Worm (Caenorhabditis elegans) whole organism, young adult: ENCODE measurements around the gene R09E12.9.

Experiments used
- F23B12.7 ChIP-seq: sonication (generic microtip); optimal IDR thresholded peaks from 2 replicates; lab custom pipeline; 2017; ENCODE audit warnings: missing genetic modification characterization, mild to moderate bottlenecking, missing compliant biosample characterization, antibody characterized with exemption, moderate library complexity; ENCODE audit not compliant: insufficient read depth
- F37B4.10 ChIP-seq: fragments of 200-800 bp; sonication (Bioruptor generic); IDR thresholded peaks from 2 replicates; pipeline ENCODE4 v1.3.6; 2022; ENCODE audit warnings: missing genetic modification characterization, missing compliant biosample characterization
- T07F8.4 ChIP-seq: sonication (generic microtip); optimal IDR thresholded peaks from 2 replicates; lab custom pipeline; 2016; ENCODE audit warnings: mild to moderate bottlenecking, missing genetic modification characterization, moderate library complexity, missing compliant biosample characterization
- T26A5.8 ChIP-seq: sonication (generic microtip); optimal IDR thresholded peaks from 2 replicates; lab custom pipeline; 2016; ENCODE audit warnings: missing genetic modification characterization, missing compliant biosample characterization
- Y53F4B.3 ChIP-seq: fragments of 200-800 bp; sonication (Bioruptor generic); IDR thresholded peaks from 2 replicates; pipeline ENCODE4 v1.3.6; 2022; ENCODE audit warnings: missing genetic modification reagents, missing genetic modification characterization, missing compliant biosample characterization
- Y56A3A.18 ChIP-seq: fragments of 200-800 bp; sonication (Bioruptor generic); IDR thresholded peaks from 2 replicates; pipeline ENCODE4 v1.3.6; 2022; ENCODE audit warnings: missing genetic modification reagents, missing genetic modification characterization, missing compliant biosample characterization
- ZK185.1 ChIP-seq: sonication (generic microtip); optimal IDR thresholded peaks from 2 replicates; lab custom pipeline; 2016; ENCODE audit warnings: mild to moderate bottlenecking, missing genetic modification characterization, missing compliant biosample characterization; ENCODE audit not compliant: poor library complexity, severe bottlenecking
- attf-3 ChIP-seq: fragments of 200-800 bp; sonication (Bioruptor generic); conservative IDR thresholded peaks from 2 replicates; pipeline ENCODE4 v1.3.6; 2022; ENCODE audit warnings: missing genetic modification reagents, missing genetic modification characterization, missing compliant biosample characterization
- attf-5 ChIP-seq: fragments of 200-800 bp; sonication (Bioruptor generic); optimal IDR thresholded peaks from 2 replicates; lab custom pipeline; 2018; ENCODE audit warnings: mild to moderate bottlenecking, missing genetic modification characterization, missing compliant biosample characterization
- cebp-1 ChIP-seq, 2 experiments: fragments of 200-800 bp in 1 of 2; sonication (Bioruptor generic) in 1 of 2; sonication (generic microtip) in 1 of 2; IDR thresholded peaks in 1 of 2; optimal IDR thresholded peaks in 1 of 2; 2 replicates each; pipeline versions ENCODE4 v1.3.6 to Lab custom; 2017 to 2022; ENCODE audit warnings: missing compliant biosample characterization in 2 of 2, missing genetic modification characterization in 2 of 2, mild to moderate bottlenecking in 1 of 2, missing genetic modification reagents in 1 of 2, moderate library complexity in 1 of 2
- ceh-27 ChIP-seq: fragments of 200-800 bp; sonication (Bioruptor generic); optimal IDR thresholded peaks from 2 replicates; lab custom pipeline; 2018; ENCODE audit warnings: mild to moderate bottlenecking, missing genetic modification characterization, moderate library complexity, missing compliant biosample characterization
- ceh-40 ChIP-seq: fragments of 200-800 bp; sonication (Bioruptor generic); IDR thresholded peaks from 2 replicates; pipeline ENCODE4 v1.3.6; 2022; ENCODE audit warnings: missing genetic modification characterization, missing compliant biosample characterization
- ceh-58 ChIP-seq: fragments of 200-800 bp; sonication (Bioruptor generic); IDR thresholded peaks from 2 replicates; pipeline ENCODE4 v1.3.6; 2022; ENCODE audit warnings: missing genetic modification characterization, missing compliant biosample characterization
- ceh-91 ChIP-seq: fragments of 200-800 bp; sonication (Bioruptor generic); IDR thresholded peaks from 2 replicates; pipeline ENCODE4 v1.3.6; 2022; ENCODE audit warnings: missing genetic modification reagents, missing genetic modification characterization, missing compliant biosample characterization
- dox-1 ChIP-seq: fragments of 200-800 bp; sonication (Bioruptor generic); IDR thresholded peaks from 2 replicates; pipeline ENCODE4 v1.3.6; 2022; ENCODE audit warnings: missing genetic modification reagents, missing genetic modification characterization, missing compliant biosample characterization
- dpff-1 ChIP-seq: sonication (generic microtip); optimal IDR thresholded peaks from 2 replicates; lab custom pipeline; 2017; ENCODE audit warnings: mild to moderate bottlenecking, missing genetic modification characterization, missing compliant biosample characterization
- ekl-4 ChIP-seq: fragments of 200-800 bp; sonication (Bioruptor generic); IDR thresholded peaks from 2 replicates; pipeline ENCODE4 v1.3.6; 2022; ENCODE audit warnings: missing genetic modification reagents, missing genetic modification characterization, missing compliant biosample characterization
- ets-4 ChIP-seq: fragments of 200-800 bp; sonication (Bioruptor generic); optimal IDR thresholded peaks from 2 replicates; lab custom pipeline; 2018; ENCODE audit warnings: mild to moderate bottlenecking, missing genetic modification characterization, missing compliant biosample characterization
- fkh-3 ChIP-seq: sonication (generic microtip); optimal IDR thresholded peaks from 2 replicates; lab custom pipeline; 2016; ENCODE audit warnings: mild to moderate bottlenecking, missing genetic modification characterization, missing compliant biosample characterization
- hmg-1.2 ChIP-seq: fragments of 200-800 bp; sonication (Bioruptor generic); IDR thresholded peaks from 2 replicates; pipeline ENCODE4 v1.3.6; 2022; ENCODE audit warnings: missing genetic modification reagents, missing genetic modification characterization, missing compliant biosample characterization
- hmg-20 ChIP-seq: fragments of 200-800 bp; sonication (Bioruptor generic); IDR thresholded peaks from 2 replicates; pipeline ENCODE4 v1.3.6; 2022; ENCODE audit warnings: missing genetic modification reagents, missing genetic modification characterization, missing compliant biosample characterization
- let-526 ChIP-seq: fragments of 200-800 bp; sonication (Bioruptor generic); IDR thresholded peaks from 2 replicates; pipeline ENCODE4 v1.3.6; 2022; ENCODE audit warnings: missing genetic modification reagents, missing genetic modification characterization, missing compliant biosample characterization
- lin-35 ChIP-seq, 3 experiments: fragments of 150-350 bp in 2 of 3; sonication (generic microtip) in 1 of 3; optimal IDR thresholded peaks; 2 replicates each; lab custom pipeline; 2014 to 2018; ENCODE audit warnings: missing biosample characterization in 3 of 3, missing genetic modification characterization in 3 of 3, missing genetic modification reagents in 3 of 3
- lin-40 ChIP-seq: sonication (generic microtip); optimal IDR thresholded peaks from 2 replicates; lab custom pipeline; 2016; ENCODE audit warnings: missing genetic modification characterization, mild to moderate bottlenecking, missing compliant biosample characterization, missing genotype, missing genetic modification reagents
- madf-3 ChIP-seq: fragments of 200-800 bp; sonication (Bioruptor generic); IDR thresholded peaks from 2 replicates; pipeline ENCODE4 v1.3.6; 2022; ENCODE audit warnings: missing genetic modification reagents, missing genetic modification characterization, missing compliant biosample characterization
- madf-6 ChIP-seq: fragments of 200-800 bp; sonication (Bioruptor generic); IDR thresholded peaks from 2 replicates; pipeline ENCODE4 v1.3.6; 2022; ENCODE audit warnings: missing genetic modification reagents, missing genetic modification characterization, missing compliant biosample characterization
- mcd-1 ChIP-seq: fragments of 200-800 bp; sonication (Bioruptor generic); IDR thresholded peaks from 2 replicates; pipeline ENCODE4 v1.3.6; 2022; ENCODE audit warnings: missing genetic modification reagents, missing genetic modification characterization, missing compliant biosample characterization
- nfya-1 ChIP-seq: sonication (generic microtip); optimal IDR thresholded peaks from 2 replicates; lab custom pipeline; 2017; ENCODE audit warnings: antibody characterized with exemption, missing compliant biosample characterization, missing genetic modification characterization, borderline replicate concordance; ENCODE audit not compliant: insufficient read depth
- nfya-2 ChIP-seq: fragments of 200-800 bp; sonication (Bioruptor generic); IDR thresholded peaks from 2 replicates; pipeline ENCODE4 v1.3.6; 2022; ENCODE audit warnings: missing genetic modification reagents, missing genetic modification characterization, missing compliant biosample characterization
- nfyb-1 ChIP-seq: fragments of 200-800 bp; sonication (Bioruptor generic); IDR thresholded peaks from 2 replicates; pipeline ENCODE4 v1.3.6; 2022; ENCODE audit warnings: missing genetic modification reagents, missing genetic modification characterization, missing compliant biosample characterization
- nhr-120 ChIP-seq: fragments of 200-800 bp; sonication (Bioruptor generic); IDR thresholded peaks from 2 replicates; pipeline ENCODE4 v1.3.6; 2022; ENCODE audit warnings: missing genetic modification characterization, missing compliant biosample characterization
- nhr-80 ChIP-seq: sonication (generic microtip); optimal IDR thresholded peaks from 2 replicates; lab custom pipeline; 2016; ENCODE audit warnings: missing genetic modification characterization, missing compliant biosample characterization
- pbrm-1 ChIP-seq: fragments of 200-800 bp; sonication (Bioruptor generic); IDR thresholded peaks from 2 replicates; pipeline ENCODE4 v1.3.6; 2022; ENCODE audit warnings: missing genetic modification reagents, missing genetic modification characterization, missing compliant biosample characterization
- rcor-1 ChIP-seq: fragments of 200-800 bp; sonication (Bioruptor generic); IDR thresholded peaks from 2 replicates; pipeline ENCODE4 v1.3.6; 2022; ENCODE audit warnings: missing genetic modification reagents, missing genetic modification characterization, missing compliant biosample characterization
- rpc-1 ChIP-seq, 2 experiments: fragments of 150-350 bp in 1 of 2; sonication (generic microtip) in 1 of 2; optimal IDR thresholded peaks; 2 replicates each; lab custom pipeline; 2014 to 2018; ENCODE audit warnings: missing biosample characterization in 1 of 2, missing genetic modification characterization in 1 of 2, missing genetic modification reagents in 1 of 2, missing genotype in 1 of 2
- snpc-4 ChIP-seq, 5 experiments: fragments of 150-350 bp in 1 of 5; sonication (generic microtip) in 4 of 5; optimal IDR thresholded peaks; 2 replicates each; lab custom pipeline; 2014 to 2018; ENCODE audit warnings: missing genetic modification characterization in 5 of 5, missing biosample characterization in 3 of 5, antibody characterized with exemption in 2 of 5, mild to moderate bottlenecking in 2 of 5, missing compliant biosample characterization in 2 of 5, missing genotype in 2 of 5, moderate library complexity in 2 of 5, missing genetic modification reagents in 1 of 5
- tbp1 ChIP-seq: fragments of 200-800 bp; sonication (Bioruptor generic); optimal IDR thresholded peaks from 2 replicates; lab custom pipeline; 2018; ENCODE audit warnings: mild to moderate bottlenecking, missing genetic modification characterization, missing compliant biosample characterization
- tlf-1 ChIP-seq: fragments of 200-800 bp; sonication (Bioruptor generic); optimal IDR thresholded peaks from 2 replicates; lab custom pipeline; 2018; ENCODE audit warnings: mild to moderate bottlenecking, missing genetic modification characterization, missing compliant biosample characterization
- unc-62 ChIP-seq: fragments of 150-350 bp; optimal IDR thresholded peaks from 2 replicates; lab custom pipeline; 2014; ENCODE audit warnings: missing biosample characterization, missing genetic modification reagents, missing genetic modification characterization
- zfh-2 ChIP-seq: fragments of 200-800 bp; sonication (Bioruptor generic); conservative IDR thresholded peaks from 2 replicates; pipeline ENCODE4 v1.3.6; 2022; ENCODE audit warnings: missing genetic modification reagents, missing genetic modification characterization, missing compliant biosample characterization
- zim-3 ChIP-seq: sonication (generic microtip); optimal IDR thresholded peaks from 2 replicates; lab custom pipeline; 2017; ENCODE audit warnings: mild to moderate bottlenecking, missing genetic modification characterization, moderate library complexity, missing compliant biosample characterization
- ztf-26 ChIP-seq: sonication (generic microtip); optimal IDR thresholded peaks from 2 replicates; lab custom pipeline; 2017; ENCODE audit warnings: missing genetic modification characterization, missing compliant biosample characterization

Gene R09E12.9

DNA sequence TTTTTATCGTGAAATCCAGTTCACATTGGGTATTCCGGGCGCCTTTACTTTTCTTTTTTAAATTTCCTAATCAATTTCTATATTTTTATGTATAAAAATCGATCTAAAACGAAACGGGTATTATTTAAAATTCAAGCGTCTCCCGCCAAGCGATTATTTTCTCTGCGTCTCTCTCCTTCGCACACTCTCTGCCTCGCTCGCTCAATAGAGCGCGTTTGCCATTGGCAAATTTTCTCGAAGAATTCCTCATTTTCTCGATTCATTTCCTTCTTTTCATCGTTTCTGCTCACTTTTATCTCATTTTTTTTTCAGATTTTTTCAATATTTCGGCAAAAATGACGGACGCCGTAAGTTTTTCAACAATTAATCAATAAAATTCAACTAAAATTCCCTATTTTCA, 4.1 kb upstream of the R09E12.9 start, which contains the start of gene sti-1 (continued):
- TF ChIP-seq rcor-1 (GFP tag; lab: Robert Waterston, UW) (peak; percentile 64; the same call in 1 of the 2 replicates), T26A5.8 (tag; lab: Kevin White, UChicago) (no peak), Y56A3A.18 (GFP tag; lab: Robert Waterston, UW) (no peak), madf-6 (GFP tag; lab: Robert Waterston, UW) (peak; percentile 72), lin-35 (GFP tag; optimal IDR thresholded peaks at IDR 0.05; lab: Kevin White, UChicago) (peak; percentile 39 to 85 (median 72)), snpc-4 (GFP tag; optimal IDR thresholded peaks at IDR 0.05; lab: Kevin White, UChicago) (no peak), snpc-4 (tag; optimal IDR thresholded peaks at IDR 0.05; lab: Kevin White, UChicago) (peak in 3 of 4 experiments; percentile 23 to 65 (median 61)), ztf-26 (tag; lab: Kevin White, UChicago) (peak; percentile 10), rpc-1 (optimal IDR thresholded peaks at IDR 0.05; lab: Kevin White, UChicago) (peak; percentile 42), rpc-1 (tag; optimal IDR thresholded peaks at IDR 0.05; lab: Kevin White, UChicago) (no peak), tlf-1 (GFP tag; lab: Kevin White, UChicago) (peak; percentile 56), nfyb-1 (GFP tag; lab: Robert Waterston, UW) (peak; percentile 44; the same call in 1 of the 2 replicates), hmg-1.2 (peak; percentile 99), unc-62 (GFP tag; lab: Kevin White, UChicago) (no peak), ekl-4 (GFP tag; lab: Robert Waterston, UW) (peak; percentile 67; the same call in 1 of the 2 replicates), ceh-27 (GFP tag; lab: Kevin White, UChicago) (peak; percentile 47), ceh-40 (GFP tag; lab: Robert Waterston, UW) (no peak), ZK185.1 (peak; percentile 7), nfya-2 (no peak), cebp-1 (GFP tag; IDR thresholded peaks at IDR 0.05; lab: Robert Waterston, UW) (no peak), cebp-1 (tag; optimal IDR thresholded peaks at IDR 0.05; lab: Kevin White, UChicago) (peak; percentile 59), madf-3 (GFP tag; lab: Robert Waterston, UW) (peak; percentile 70; the same call in 1 of the 2 replicates), mcd-1 (GFP tag; lab: Robert Waterston, UW) (peak; percentile 98), let-526 (no peak), tbp1 (GFP tag; lab: Kevin White, UChicago) (peak; percentile 55), lin-40 (tag; lab: Kevin White, UChicago) (peak; percentile 78), F23B12.7 (tag; lab: Kevin White, UChicago) (peak; percentile 30), ceh-58 (GFP tag; lab: Robert Waterston, UW) (no peak), hmg-20 (GFP tag; lab: Robert Waterston, UW) (0 out of 2 replicates have a peak, but pooled peaks have one; percentile 7), dox-1 (GFP tag; lab: Robert Waterston, UW) (peak; percentile 66), ceh-91 (GFP tag; lab: Robert Waterston, UW) (peak; percentile 47), pbrm-1 (GFP tag; lab: Robert Waterston, UW) (peak; percentile 84)
- TF ChIP-seq, all 124 proteins: peak for 36

DNA sequence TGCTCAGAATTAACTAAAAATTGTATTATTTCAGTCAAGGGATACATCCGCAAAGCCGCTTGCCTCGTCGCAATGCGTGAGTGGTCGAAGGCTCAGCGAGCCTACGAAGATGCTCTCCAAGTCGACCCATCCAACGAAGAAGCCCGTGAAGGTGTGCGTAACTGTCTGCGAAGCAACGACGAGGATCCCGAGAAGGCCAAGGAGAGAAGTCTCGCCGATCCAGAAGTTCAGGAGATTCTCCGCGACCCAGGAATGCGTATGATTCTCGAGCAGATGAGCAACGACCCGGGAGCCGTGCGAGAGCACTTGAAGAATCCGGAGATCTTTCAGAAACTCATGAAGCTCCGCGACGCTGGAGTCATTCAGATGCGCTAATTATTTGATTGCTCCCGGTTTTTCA, 3.1 kb upstream of the R09E12.9 start:
- TF ChIP-seq zfh-2 (GFP tag; lab: Robert Waterston, UW): peak; percentile 60
- TF ChIP-seq tbp1 (GFP tag; lab: Kevin White, UChicago): no peak

DNA sequence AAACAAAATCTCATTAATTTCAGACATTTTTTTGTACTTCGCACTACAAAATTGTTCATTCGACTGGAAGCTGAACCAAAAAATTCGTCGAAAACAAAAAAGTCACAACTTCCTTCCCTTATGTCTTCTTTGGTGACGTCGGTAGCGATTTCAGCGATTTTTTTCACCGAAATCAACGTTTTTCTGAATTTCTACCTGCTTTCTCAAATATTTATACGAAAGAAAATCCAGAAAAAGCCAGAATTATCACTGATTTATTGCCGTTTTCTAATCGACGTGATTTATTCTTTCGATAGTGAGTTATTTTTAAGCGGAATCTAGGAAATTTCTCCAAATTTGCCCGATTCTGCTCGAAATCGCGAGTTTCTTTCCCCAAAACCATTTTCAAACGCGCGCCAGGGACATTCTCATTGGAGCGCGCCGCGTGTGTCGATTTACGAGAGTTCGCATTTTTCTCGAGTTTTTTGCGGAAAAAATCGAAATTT, 2.5 kb upstream of the R09E12.9 start, which contains the start of gene srbc-58:
TSS of gene srbc-58 (plus strand) at position 121 of the 485 bp plus-strand sequence.
- no peak for TF ChIP-seq zim-3 (tag; lab: Kevin White, UChicago)
- TF ChIP-seq nhr-120 (GFP tag; lab: Robert Waterston, UW): no peak
- TF ChIP-seq T07F8.4 (tag; lab: Kevin White, UChicago): no peak
- no peak for TF ChIP-seq nhr-80 (tag; lab: Kevin White, UChicago)
- TF ChIP-seq F23B12.7 (tag; lab: Kevin White, UChicago): no peak
- no peak for TF ChIP-seq let-526
- TF ChIP-seq Y56A3A.18 (GFP tag; lab: Robert Waterston, UW): no peak
- no peak for TF ChIP-seq fkh-3 (tag; lab: Kevin White, UChicago)
- no peak for TF ChIP-seq attf-3 (GFP tag; lab: Robert Waterston, UW)
- no peak for TF ChIP-seq Y53F4B.3
- TF ChIP-seq ceh-58 (GFP tag; lab: Robert Waterston, UW): 0 out of 2 replicates have a peak, but pooled peaks have one; percentile 52
- TF ChIP-seq tbp1 (GFP tag; lab: Kevin White, UChicago): peak; percentile 11
- no peak for TF ChIP-seq snpc-4 (GFP tag; optimal IDR thresholded peaks at IDR 0.05; lab: Kevin White, UChicago)
- peak in 2 of 4 experiments; percentile 10 to 39 for TF ChIP-seq snpc-4 (tag; optimal IDR thresholded peaks at IDR 0.05; lab: Kevin White, UChicago)
- peak; percentile 72 for TF ChIP-seq tlf-1 (GFP tag; lab: Kevin White, UChicago)
- TF ChIP-seq F37B4.10 (GFP tag; lab: Robert Waterston, UW): no peak
- no peak for TF ChIP-seq attf-5 (GFP tag; lab: Kevin White, UChicago)
- TF ChIP-seq ets-4 (GFP tag; lab: Kevin White, UChicago): no peak
- no peak for TF ChIP-seq dpff-1 (tag; lab: Kevin White, UChicago)
- TF ChIP-seq nfya-1 (tag; lab: Kevin White, UChicago): no peak
